Fruit fly (Drosophila melanogaster) whole organism, prepupa: Measurements from ENCODE around the gene Ssdp.

ENCODE experiments used
- Blimp-1 ChIP-seq: fragments of 200-800 bp; sonication (Bioruptor generic); optimal IDR thresholded peaks from 3 replicates; lab custom pipeline; 2017; ENCODE audit warnings: missing biosample characterization, missing genetic modification characterization, mild to moderate bottlenecking, moderate library complexity, missing genetic modification reagents
- CG10631 ChIP-seq: fragments of 200-800 bp; sonication (Bioruptor generic); optimal IDR thresholded peaks from 2 replicates; lab custom pipeline; 2016; ENCODE audit warnings: missing biosample characterization, missing genetic modification characterization
- CG10669 ChIP-seq: fragments of 200-800 bp; sonication (Bioruptor generic); optimal IDR thresholded peaks from 3 replicates; lab custom pipeline; 2018; ENCODE audit warnings: missing biosample characterization, mild to moderate bottlenecking, missing genetic modification characterization, moderate library complexity
- CG11294 ChIP-seq: fragments of 200-800 bp; sonication (Bioruptor generic); IDR thresholded peaks from 2 replicates; pipeline ENCODE4 v1.3.6; 2022; ENCODE audit warnings: missing biosample characterization, missing genetic modification characterization
- CG11762 ChIP-seq: fragments of 200-800 bp; sonication (Bioruptor generic); optimal IDR thresholded peaks from 3 replicates; lab custom pipeline; 2016; ENCODE audit warnings: missing biosample characterization, missing genetic modification characterization; ENCODE audit not compliant: insufficient read depth
- CG11902 ChIP-seq: fragments of 200-800 bp; sonication (Bioruptor generic); optimal IDR thresholded peaks from 3 replicates; lab custom pipeline; 2016; ENCODE audit warnings: missing biosample characterization, missing genetic modification characterization
- CG15336 ChIP-seq: fragments of 200-800 bp; sonication (Bioruptor generic); IDR thresholded peaks from 2 replicates; pipeline ENCODE4 v1.3.6; 2022; ENCODE audit warnings: missing biosample characterization, missing genetic modification characterization
- CG1621 ChIP-seq: fragments of 200-800 bp; sonication (Bioruptor generic); optimal IDR thresholded peaks from 3 replicates; lab custom pipeline; 2018; ENCODE audit warnings: missing biosample characterization, mild to moderate bottlenecking, missing genetic modification characterization
- CG16779 ChIP-seq: fragments of 200-800 bp; sonication (Bioruptor generic); optimal IDR thresholded peaks from 3 replicates; lab custom pipeline; 2017; ENCODE audit warnings: missing biosample characterization, mild to moderate bottlenecking, missing genetic modification characterization
- CG3032 ChIP-seq: fragments of 200-800 bp; optimal IDR thresholded peaks from 2 replicates; lab custom pipeline; 2019; ENCODE audit warnings: missing biosample characterization, mild to moderate bottlenecking, missing genetic modification characterization, moderate library complexity
- CG31627 ChIP-seq: fragments of 200-800 bp; sonication (Bioruptor generic); optimal IDR thresholded peaks from 3 replicates; lab custom pipeline; 2016; ENCODE audit warnings: missing biosample characterization, missing genetic modification characterization
- CG32006 ChIP-seq: fragments of 200-800 bp; sonication (Bioruptor generic); optimal IDR thresholded peaks from 3 replicates; lab custom pipeline; 2017; ENCODE audit warnings: missing biosample characterization, mild to moderate bottlenecking, missing genetic modification characterization
- CG3919 ChIP-seq: fragments of 200-800 bp; sonication (Bioruptor generic); optimal IDR thresholded peaks from 3 replicates; lab custom pipeline; 2016; ENCODE audit warnings: missing biosample characterization, missing genetic modification characterization
- CG4318 ChIP-seq: fragments of 200-800 bp; sonication (Bioruptor generic); optimal IDR thresholded peaks from 3 replicates; lab custom pipeline; 2017; ENCODE audit warnings: missing biosample characterization, mild to moderate bottlenecking, missing genetic modification characterization
- CG6163 ChIP-seq: fragments of 200-800 bp; sonication (Bioruptor generic); IDR thresholded peaks from 3 replicates; pipeline ENCODE4 v1.3.6; 2022; ENCODE audit warnings: missing biosample characterization, missing genetic modification characterization
- CG6276 ChIP-seq: fragments of 200-800 bp; sonication (Bioruptor generic); optimal IDR thresholded peaks from 2 replicates; lab custom pipeline; 2017; ENCODE audit warnings: missing biosample characterization, mild to moderate bottlenecking, missing genetic modification characterization
- CG6792 ChIP-seq: fragments of 200-800 bp; sonication (Bioruptor generic); optimal IDR thresholded peaks from 3 replicates; lab custom pipeline; 2016; ENCODE audit warnings: missing biosample characterization, missing genetic modification characterization
- CG6808 ChIP-seq: fragments of 200-800 bp; sonication (Bioruptor generic); optimal IDR thresholded peaks from 3 replicates; lab custom pipeline; 2017; ENCODE audit warnings: missing biosample characterization, missing genetic modification characterization, mild to moderate bottlenecking, moderate library complexity, missing genetic modification reagents
- CG6854 ChIP-seq: fragments of 200-800 bp; sonication (Bioruptor generic); optimal IDR thresholded peaks from 2 replicates; lab custom pipeline; 2017; ENCODE audit warnings: missing biosample characterization, mild to moderate bottlenecking, missing genetic modification characterization
- CG7368 ChIP-seq: fragments of 200-800 bp; sonication (Bioruptor generic); optimal IDR thresholded peaks from 3 replicates; lab custom pipeline; 2016; ENCODE audit warnings: missing biosample characterization, missing genetic modification characterization
- CG8119 ChIP-seq: fragments of 200-800 bp; sonication (Bioruptor generic); IDR thresholded peaks from 3 replicates; pipeline ENCODE4 v1.3.6; 2022; ENCODE audit warnings: missing biosample characterization, missing genetic modification characterization
- CG9139 ChIP-seq: fragments of 200-800 bp; sonication (Bioruptor generic); optimal IDR thresholded peaks from 3 replicates; lab custom pipeline; 2017; ENCODE audit warnings: missing biosample characterization, mild to moderate bottlenecking, missing genetic modification characterization
- Eip75B ChIP-seq: fragments of 200-800 bp; sonication (Bioruptor generic); optimal IDR thresholded peaks from 3 replicates; lab custom pipeline; 2016; ENCODE audit warnings: missing biosample characterization, missing genetic modification characterization
- Eip78C ChIP-seq: fragments of 200-800 bp; sonication (Bioruptor generic); peaks from one replicate; lab custom pipeline; 2016; ENCODE audit warnings: missing biosample characterization, missing genetic modification characterization
- Eip93F ChIP-seq: fragments of 200-800 bp; sonication (Bioruptor generic); optimal IDR thresholded peaks from 2 replicates; lab custom pipeline; 2016; ENCODE audit warnings: missing biosample characterization, mild to moderate bottlenecking, missing genetic modification characterization
- Ets21C ChIP-seq: fragments of 200-800 bp; sonication (Bioruptor generic); optimal IDR thresholded peaks from 3 replicates; lab custom pipeline; 2016; ENCODE audit warnings: missing biosample characterization, missing genetic modification characterization
- Ets96B ChIP-seq: fragments of 200-800 bp; optimal IDR thresholded peaks from 2 replicates; lab custom pipeline; 2019; ENCODE audit warnings: missing biosample characterization, mild to moderate bottlenecking, missing genetic modification characterization, moderate library complexity
- Hr39 ChIP-seq: fragments of 200-800 bp; sonication (Bioruptor generic); optimal IDR thresholded peaks from 2 replicates; lab custom pipeline; 2016; ENCODE audit warnings: missing biosample characterization, missing genetic modification characterization
- Hr4 ChIP-seq: fragments of 200-800 bp; sonication (Bioruptor generic); optimal IDR thresholded peaks from 3 replicates; lab custom pipeline; 2016; ENCODE audit warnings: missing biosample characterization, missing genetic modification characterization
- Lpt ChIP-seq: fragments of 200-800 bp; sonication (Bioruptor generic); optimal IDR thresholded peaks from 3 replicates; lab custom pipeline; 2016; ENCODE audit warnings: missing biosample characterization, missing genetic modification characterization
- Met ChIP-seq: fragments of 200-800 bp; sonication (Bioruptor generic); optimal IDR thresholded peaks from 3 replicates; lab custom pipeline; 2016; ENCODE audit warnings: missing biosample characterization, missing genetic modification characterization
- OdsH ChIP-seq: fragments of 200-800 bp; sonication (Bioruptor generic); optimal IDR thresholded peaks from 3 replicates; lab custom pipeline; 2016; ENCODE audit warnings: missing biosample characterization, missing genetic modification characterization
- Smox ChIP-seq: fragments of 200-800 bp; sonication (Bioruptor generic); optimal IDR thresholded peaks from 3 replicates; lab custom pipeline; 2016; ENCODE audit warnings: missing biosample characterization, missing genetic modification characterization
- Sox102F ChIP-seq: fragments of 200-800 bp; sonication (Bioruptor generic); optimal IDR thresholded peaks from 2 replicates; lab custom pipeline; 2016; ENCODE audit warnings: missing biosample characterization, mild to moderate bottlenecking, missing genetic modification characterization
- Sox15 ChIP-seq: fragments of 200-800 bp; sonication (Bioruptor generic); optimal IDR thresholded peaks from 3 replicates; lab custom pipeline; 2016; ENCODE audit warnings: missing biosample characterization, missing genetic modification characterization
- achi ChIP-seq: fragments of 200-800 bp; sonication (Bioruptor generic); optimal IDR thresholded peaks from 3 replicates; lab custom pipeline; 2016; ENCODE audit warnings: missing biosample characterization, missing genetic modification characterization
- acj6 ChIP-seq: fragments of 200-800 bp; sonication (Bioruptor generic); optimal IDR thresholded peaks from 3 replicates; lab custom pipeline; 2016; ENCODE audit warnings: missing biosample characterization, missing genetic modification characterization
- cyc ChIP-seq: fragments of 200-800 bp; sonication (Bioruptor generic); optimal IDR thresholded peaks from 3 replicates; lab custom pipeline; 2016; ENCODE audit warnings: missing biosample characterization, missing genetic modification characterization
- dac ChIP-seq: fragments of 200-800 bp; sonication (Bioruptor generic); optimal IDR thresholded peaks from 2 replicates; lab custom pipeline; 2017; ENCODE audit warnings: missing biosample characterization, mild to moderate bottlenecking, missing genetic modification characterization
- dsx ChIP-seq: fragments of 200-800 bp; optimal IDR thresholded peaks from 3 replicates; lab custom pipeline; 2019; ENCODE audit warnings: missing biosample characterization, mild to moderate bottlenecking, missing genetic modification characterization, moderate library complexity; ENCODE audit not compliant: poor library complexity, severe bottlenecking
- eg ChIP-seq: fragments of 200-800 bp; sonication (Bioruptor generic); IDR thresholded peaks from 3 replicates; pipeline ENCODE4 v1.3.6; 2022; ENCODE audit warnings: missing biosample characterization, missing genetic modification characterization
- esn ChIP-seq: fragments of 200-800 bp; sonication (Bioruptor generic); optimal IDR thresholded peaks from 2 replicates; lab custom pipeline; 2016; ENCODE audit warnings: missing biosample characterization, mild to moderate bottlenecking, missing genetic modification characterization, moderate library complexity
- fd59A ChIP-seq: fragments of 200-800 bp; sonication (Bioruptor generic); optimal IDR thresholded peaks from 2 replicates; lab custom pipeline; 2017; ENCODE audit warnings: missing biosample characterization, mild to moderate bottlenecking, missing genetic modification characterization, missing genetic modification reagents
- fd85E ChIP-seq: fragments of 200-800 bp; sonication (Bioruptor generic); optimal IDR thresholded peaks from 3 replicates; lab custom pipeline; 2016; ENCODE audit warnings: missing biosample characterization, missing genetic modification characterization
- lz ChIP-seq: fragments of 200-800 bp; sonication (Bioruptor generic); optimal IDR thresholded peaks from 3 replicates; lab custom pipeline; 2016; ENCODE audit warnings: missing biosample characterization, missing genetic modification characterization
- net ChIP-seq: fragments of 200-800 bp; sonication (Bioruptor generic); optimal IDR thresholded peaks from 3 replicates; lab custom pipeline; 2016; ENCODE audit warnings: missing biosample characterization, missing genetic modification characterization
- pdm3 ChIP-seq: fragments of 200-800 bp; sonication (Bioruptor generic); optimal IDR thresholded peaks from 3 replicates; lab custom pipeline; 2016; ENCODE audit warnings: missing biosample characterization, missing genetic modification characterization
- spab ChIP-seq: fragments of 200-800 bp; sonication (Bioruptor generic); optimal IDR thresholded peaks from 2 replicates; lab custom pipeline; 2017; ENCODE audit warnings: missing biosample characterization, mild to moderate bottlenecking, missing genetic modification characterization, missing genetic modification reagents
- ss ChIP-seq, 2 experiments: fragments of 200-800 bp; sonication (Bioruptor generic); optimal IDR thresholded peaks; 2 replicates in 1 of 2; 3 replicates in 1 of 2; lab custom pipeline; 2017 to 2018; ENCODE audit warnings: mild to moderate bottlenecking in 2 of 2, missing biosample characterization in 2 of 2, missing genetic modification characterization in 2 of 2, moderate library complexity in 1 of 2
- vri ChIP-seq: fragments of 200-800 bp; sonication (Bioruptor generic); optimal IDR thresholded peaks from 3 replicates; lab custom pipeline; 2016; ENCODE audit warnings: missing biosample characterization, mild to moderate bottlenecking, missing genetic modification characterization

The Ssdp gene

DNA sequence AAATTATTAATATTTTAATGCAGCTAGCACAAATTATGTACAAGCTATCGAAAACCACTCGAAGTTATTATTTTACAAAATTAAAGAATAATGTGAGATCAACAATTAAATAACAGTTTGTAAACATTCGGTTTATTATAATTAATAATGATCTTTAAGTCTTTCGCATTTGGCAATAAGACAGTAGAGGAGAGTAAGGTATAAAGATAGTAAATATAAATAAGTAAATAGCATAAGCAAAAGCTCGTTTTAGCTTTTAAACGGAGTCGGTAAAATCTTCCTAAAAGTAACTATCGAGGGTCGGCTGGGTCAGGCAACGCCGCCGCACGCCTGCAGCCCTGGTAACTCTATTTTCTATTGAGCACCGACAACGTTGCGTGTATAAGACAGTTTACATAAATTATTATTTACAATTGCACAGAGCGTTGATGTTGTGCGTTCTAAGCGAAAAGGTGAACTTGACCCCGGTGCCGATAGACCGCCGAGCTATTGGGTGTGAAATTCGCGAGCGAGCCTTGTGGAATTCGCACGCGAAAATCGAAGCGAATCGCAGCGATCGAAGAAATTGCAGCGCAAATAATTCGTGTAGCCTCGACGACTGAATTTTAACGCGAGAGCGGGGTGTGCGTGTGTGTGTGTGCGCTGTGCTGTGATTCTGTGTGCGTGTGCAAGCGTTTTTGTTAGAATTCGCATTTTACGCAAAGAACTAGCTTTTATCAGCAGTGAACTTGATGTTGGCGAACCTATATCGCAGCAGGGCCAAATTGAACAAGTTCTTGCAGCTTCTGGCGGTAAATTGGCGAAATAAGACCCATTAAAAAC is 31.8 kb downstream of the Ssdp start, which contains the start of gene wrd:
Gene wrd, plus strand, starts transcription at position 342 of the 822 bp plus-strand sequence.
- TF ChIP-seq CG10631 (GFP tag; lab: Kevin White, UChicago) (peak; percentile 54), CG9139 (GFP tag; lab: Kevin White, UChicago) (no peak), eg (no peak), Eip93F (no peak), Lpt (GFP tag; lab: Kevin White, UChicago) (no peak), Hr39 (GFP tag; lab: Kevin White, UChicago) (peak; percentile 28), CG15336 (GFP tag; lab: Robert Waterston, UW) (no peak), Ets21C (no peak), CG6276 (GFP tag; lab: Kevin White, UChicago) (no peak), Blimp-1 (GFP tag; lab: Kevin White, UChicago) (no peak), CG11294 (GFP tag; lab: Robert Waterston, UW) (no peak), fd59A (GFP tag; lab: Kevin White, UChicago) (no peak), CG6808 (no peak), Smox (GFP tag; lab: Kevin White, UChicago) (peak; percentile 20), CG16779 (tag; lab: Kevin White, UChicago) (no peak), Met (GFP tag; lab: Kevin White, UChicago) (no peak), Sox15 (GFP tag; lab: Kevin White, UChicago) (peak; percentile 36), CG6163 (GFP tag; lab: Robert Waterston, UW) (no peak; the same call in 2 of the 3 replicates), net (GFP tag; lab: Kevin White, UChicago) (no peak), CG8119 (GFP tag; lab: Robert Waterston, UW) (no peak), lz (GFP tag; lab: Kevin White, UChicago) (peak; percentile 34), CG11762 (GFP tag; lab: Kevin White, UChicago) (peak; percentile 15), fd85E (GFP tag; lab: Kevin White, UChicago) (no peak), vri (GFP tag; lab: Kevin White, UChicago) (peak; percentile 11), achi (GFP tag; lab: Kevin White, UChicago) (peak; percentile 40), dsx (GFP tag; lab: Kevin White, UChicago) (no peak), cyc (peak; percentile 19), Sox102F (no peak), CG31627 (peak; percentile 37), Hr4 (GFP tag; lab: Kevin White, UChicago) (peak; percentile 39), esn (no peak), Eip75B (GFP tag; lab: Kevin White, UChicago) (no peak), pdm3 (GFP tag; lab: Kevin White, UChicago) (no peak), CG1621 (tag; lab: Kevin White, UChicago) (no peak), spab (GFP tag; lab: Kevin White, UChicago) (no peak), CG32006 (GFP tag; lab: Kevin White, UChicago) (peak; percentile 24), CG7368 (GFP tag; lab: Kevin White, UChicago) (no peak), CG11902 (GFP tag; lab: Kevin White, UChicago) (no peak), CG6792 (no peak), Ets96B (tag; lab: Kevin White, UChicago) (no peak), CG10669 (GFP tag; lab: Kevin White, UChicago) (no peak), acj6 (peak; percentile 31), Eip78C (GFP tag; lab: Kevin White, UChicago) (peak; percentile 69), CG3032 (tag; lab: Kevin White, UChicago) (peak; percentile 42), CG6854 (GFP tag; lab: Kevin White, UChicago) (no peak), CG3919 (GFP tag; lab: Kevin White, UChicago) (peak; percentile 16), CG4318 (peak; percentile 17), ss (GFP tag; optimal IDR thresholded peaks at IDR 0.05; lab: Kevin White, UChicago) (peak in 1 of 2 experiments; percentile 56), dac (GFP tag; lab: Kevin White, UChicago) (no peak), OdsH (GFP tag; lab: Kevin White, UChicago) (peak; percentile 31)
